Worm (Caenorhabditis elegans): ENCODE data around the gene srt-3.

ce11 chrV:4264516-4264915 lies 4.5 kb upstream of the srt-3 start, which contains the start of gene srt-35:
- TF ChIP-seq ama-1 (optimal IDR thresholded peaks at IDR 0.05) (no peak), tbx-37 (GFP tag; conservative IDR thresholded peaks at IDR 0.05) (no peak), tbx-11 (GFP tag; IDR thresholded peaks at IDR 0.05) (no peak), hmg-4 (GFP tag; optimal IDR thresholded peaks at IDR 0.05) (no peak), F13C5.2 (tag; optimal IDR thresholded peaks at IDR 0.05) (no peak), B0310.2 (tag; optimal IDR thresholded peaks at IDR 0.05) (no peak)

Measured in whole organism, early embryonic.